Worm (Caenorhabditis elegans) whole organism, young adult: ENCODE results near the gene F18E3.13.

Experiments
- F37B4.10 ChIP-seq: fragments of 200-800 bp; sonication (Bioruptor generic); IDR thresholded peaks from 2 replicates; pipeline ENCODE4 v1.3.6; 2022; ENCODE audit warnings: missing genetic modification characterization, missing compliant biosample characterization
- atf-7 ChIP-seq: sonication (generic microtip); optimal IDR thresholded peaks from 2 replicates; lab custom pipeline; 2017; ENCODE audit warnings: mild to moderate bottlenecking, missing genetic modification characterization, missing compliant biosample characterization
- attf-6 ChIP-seq: fragments of 200-800 bp; sonication (Bioruptor generic); IDR thresholded peaks from 2 replicates; pipeline ENCODE4 v1.3.6; 2022; ENCODE audit warnings: missing genetic modification reagents, missing genetic modification characterization, missing compliant biosample characterization
- egl-18 ChIP-seq: fragments of 200-800 bp; sonication (Bioruptor generic); IDR thresholded peaks from 2 replicates; pipeline ENCODE4 v1.3.6; 2022; ENCODE audit warnings: missing genetic modification reagents, missing genetic modification characterization, missing compliant biosample characterization
- let-526 ChIP-seq: fragments of 200-800 bp; sonication (Bioruptor generic); IDR thresholded peaks from 2 replicates; pipeline ENCODE4 v1.3.6; 2022; ENCODE audit warnings: missing genetic modification reagents, missing genetic modification characterization, missing compliant biosample characterization
- lin-35 ChIP-seq, 3 experiments: fragments of 150-350 bp in 2 of 3; sonication (generic microtip) in 1 of 3; optimal IDR thresholded peaks; 2 replicates each; lab custom pipeline; 2014 to 2018; ENCODE audit warnings: missing biosample characterization in 3 of 3, missing genetic modification characterization in 3 of 3, missing genetic modification reagents in 3 of 3
- mxl-1 ChIP-seq: sonication (generic microtip); optimal IDR thresholded peaks from 2 replicates; lab custom pipeline; 2016; ENCODE audit warnings: missing genetic modification characterization, missing compliant biosample characterization
- nhr-80 ChIP-seq: sonication (generic microtip); optimal IDR thresholded peaks from 2 replicates; lab custom pipeline; 2016; ENCODE audit warnings: missing genetic modification characterization, missing compliant biosample characterization
- pha-4 ChIP-seq: fragments of 150-350 bp; sonication (generic microtip); optimal IDR thresholded peaks from 2 replicates; lab custom pipeline; 2014; ENCODE audit warnings: missing biosample characterization, missing genetic modification reagents, missing genetic modification characterization
- snpc-4 ChIP-seq, 5 experiments: fragments of 150-350 bp in 1 of 5; sonication (generic microtip) in 4 of 5; optimal IDR thresholded peaks; 2 replicates each; lab custom pipeline; 2014 to 2018; ENCODE audit warnings: missing genetic modification characterization in 5 of 5, missing biosample characterization in 3 of 5, antibody characterized with exemption in 2 of 5, mild to moderate bottlenecking in 2 of 5, missing compliant biosample characterization in 2 of 5, missing genotype in 2 of 5, moderate library complexity in 2 of 5, missing genetic modification reagents in 1 of 5
- zim-3 ChIP-seq: sonication (generic microtip); optimal IDR thresholded peaks from 2 replicates; lab custom pipeline; 2017; ENCODE audit warnings: mild to moderate bottlenecking, missing genetic modification characterization, moderate library complexity, missing compliant biosample characterization

- TF ChIP-seq mxl-1 (tag; lab: Kevin White, UChicago): no peak
- no peak for TF ChIP-seq F37B4.10 (GFP tag; lab: Robert Waterston, UW)
- TF ChIP-seq snpc-4 (GFP tag; optimal IDR thresholded peaks at IDR 0.05; lab: Kevin White, UChicago): no peak
- TF ChIP-seq snpc-4 (tag; optimal IDR thresholded peaks at IDR 0.05; lab: Kevin White, UChicago): peak in 1 of 4 experiments; percentile 43
- no peak for TF ChIP-seq pha-4
- TF ChIP-seq zim-3 (tag; lab: Kevin White, UChicago): no peak
- TF ChIP-seq attf-6 (GFP tag; lab: Robert Waterston, UW): no peak
- peak; percentile 60 for TF ChIP-seq nhr-80 (tag; lab: Kevin White, UChicago)
- TF ChIP-seq let-526 (GFP tag; lab: Robert Waterston, UW): no peak
- no peak for TF ChIP-seq egl-18 (GFP tag; lab: Robert Waterston, UW)
- no peak for TF ChIP-seq atf-7 (tag; lab: Kevin White, UChicago)
- no peak for TF ChIP-seq lin-35 (GFP tag; optimal IDR thresholded peaks at IDR 0.05; lab: Kevin White, UChicago)
Observed at ce11 chrV:7465509-7465908, 49.5 kb downstream of the F18E3.13 start, which contains the start of gene F25E5.1.
